Fruit fly (Drosophila melanogaster): ENCODE results near the gene Ufl1.
A peak's percentile ranks its signal among the peaks of the same experiment; 100 is the strongest.

Gene Ufl1

dm6 chr3R:7079718-7080117 is 5.5 kb upstream of the Ufl1 start:
- TF ChIP-seq noc (tag; optimal IDR thresholded peaks at IDR 0.05): no peak

DNA sequence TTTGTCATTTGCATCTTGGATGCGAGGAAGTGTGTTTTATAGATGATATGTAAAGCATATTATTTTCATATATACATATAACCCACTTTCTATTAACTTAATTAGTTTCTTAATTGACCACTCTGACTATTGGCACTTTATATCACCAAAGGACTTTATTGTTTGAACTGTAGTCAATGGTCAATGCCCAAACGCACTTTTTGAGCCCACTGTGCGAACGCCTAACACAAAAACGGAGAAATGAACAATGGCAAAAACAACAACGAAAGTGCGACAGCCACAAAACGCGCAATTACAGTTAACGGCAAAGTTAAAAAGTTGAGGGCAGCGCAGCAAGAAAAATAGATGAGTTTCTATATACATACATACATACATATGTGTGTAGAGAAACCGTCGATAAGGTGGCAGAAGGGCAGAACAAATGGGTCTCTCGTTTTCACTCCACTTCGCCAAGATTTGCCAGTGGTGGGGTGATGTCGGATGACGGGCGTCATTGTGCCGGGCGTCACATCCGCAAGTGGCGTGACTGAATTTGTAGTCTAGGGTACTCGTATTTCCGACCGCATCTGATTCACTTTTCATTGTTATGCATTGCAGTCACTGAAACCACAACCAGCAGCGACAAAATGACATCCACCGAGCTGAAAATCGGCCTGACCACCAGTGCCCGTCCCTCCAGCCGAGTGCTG is 2.2 kb upstream of the Ufl1 start:
- TF ChIP-seq noc (tag; optimal IDR thresholded peaks at IDR 0.05): no peak

DNA sequence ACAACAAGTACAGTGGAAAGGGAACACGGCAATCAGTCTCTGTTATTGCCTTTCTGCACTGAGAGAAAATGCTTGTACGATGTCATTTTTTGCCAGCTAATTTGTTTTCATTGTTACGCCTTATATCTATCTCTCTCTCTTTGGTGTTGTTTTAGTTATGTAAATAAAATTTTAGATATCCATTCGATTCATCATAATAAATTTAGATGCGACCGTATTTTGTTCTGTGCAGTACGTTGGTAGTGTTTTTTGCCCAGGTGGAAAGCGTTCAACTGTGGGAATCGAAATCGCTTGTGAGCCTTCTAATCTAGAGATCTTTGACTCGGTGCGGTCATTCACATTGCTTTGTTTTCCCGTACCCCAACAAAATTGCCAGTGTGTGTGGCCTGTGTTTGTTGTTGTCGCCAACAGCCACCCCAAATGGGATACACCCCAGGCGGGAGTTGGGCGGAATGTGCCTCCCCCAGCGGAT is 1.5 kb upstream of the Ufl1 start:
- TF ChIP-seq noc (tag; optimal IDR thresholded peaks at IDR 0.05): peak; percentile 92

DNA sequence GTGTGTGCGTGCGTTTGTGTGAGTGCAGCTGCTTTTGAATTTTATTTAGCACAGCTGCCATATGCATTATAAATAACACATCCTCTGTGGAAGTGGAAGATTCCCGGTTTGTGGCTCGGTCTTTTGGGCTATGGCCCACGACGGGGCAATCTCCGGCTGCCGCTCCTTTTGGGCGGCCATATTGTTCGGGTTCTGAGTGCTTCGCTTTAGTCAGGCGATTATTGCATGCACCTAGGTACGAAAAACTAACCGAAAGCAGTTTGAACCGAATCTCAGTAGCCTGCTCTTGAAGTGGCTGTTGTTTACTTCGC is 818 bp upstream of the Ufl1 start:
- no peak for TF ChIP-seq noc (tag; optimal IDR thresholded peaks at IDR 0.05)

DNA sequence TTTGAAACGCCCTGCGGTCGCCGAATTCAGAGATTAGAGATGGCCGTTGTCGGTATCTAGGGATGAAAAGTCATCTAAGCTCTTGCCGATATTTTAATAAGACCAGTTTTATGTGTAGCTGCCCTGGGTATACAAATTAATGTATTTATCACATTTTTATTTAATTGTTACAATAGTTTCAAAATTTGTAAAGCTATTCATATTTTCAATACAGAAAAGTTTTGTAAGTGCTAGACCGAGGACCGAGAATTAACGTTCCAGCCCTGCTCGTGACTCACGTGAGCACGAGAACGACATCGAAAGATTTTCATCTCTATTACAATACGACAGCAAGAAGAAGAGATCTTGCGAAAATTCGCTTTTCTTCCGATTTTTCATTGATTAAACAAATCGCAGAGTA is 7.2 kb downstream of the Ufl1 start, which contains the start of the genes CG1105 and CG1965:
CG1105 (minus strand) TSS at position 45 of the 400 bp plus-strand sequence.
CG1965 (plus strand) TSS at position 310 of the 400 bp plus-strand sequence.
- peak; percentile 81 for TF ChIP-seq noc (tag; optimal IDR thresholded peaks at IDR 0.05)

- no peak for TF ChIP-seq noc (tag; optimal IDR thresholded peaks at IDR 0.05)
These were observed 8.0 kb downstream of the Ufl1 start for dm6 chr3R:7066267-7066666.

DNA sequence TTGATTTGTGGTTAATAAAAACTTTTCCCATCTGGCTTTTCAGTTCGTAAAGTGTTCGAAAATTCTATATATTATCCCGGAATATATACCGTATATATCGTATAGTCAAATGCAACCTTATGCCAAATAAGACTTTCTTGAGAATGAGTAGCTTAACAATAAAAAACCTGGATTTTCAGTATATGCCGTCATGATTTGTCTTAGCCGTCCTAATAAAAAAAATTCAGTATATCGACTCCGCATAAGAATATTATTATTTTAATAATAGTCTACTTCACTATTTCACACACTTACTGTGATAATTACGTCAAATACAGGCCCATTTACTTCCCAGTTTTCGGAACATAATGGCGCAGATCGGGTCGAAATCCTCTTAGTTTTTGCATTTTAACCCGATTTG is 12.4 kb downstream of the Ufl1 start, which contains the start of gene Mst84B:
Mst84B (plus strand) TSS at position 301 of the 400 bp plus-strand sequence.
- TF ChIP-seq noc (tag; optimal IDR thresholded peaks at IDR 0.05): no peak

DNA sequence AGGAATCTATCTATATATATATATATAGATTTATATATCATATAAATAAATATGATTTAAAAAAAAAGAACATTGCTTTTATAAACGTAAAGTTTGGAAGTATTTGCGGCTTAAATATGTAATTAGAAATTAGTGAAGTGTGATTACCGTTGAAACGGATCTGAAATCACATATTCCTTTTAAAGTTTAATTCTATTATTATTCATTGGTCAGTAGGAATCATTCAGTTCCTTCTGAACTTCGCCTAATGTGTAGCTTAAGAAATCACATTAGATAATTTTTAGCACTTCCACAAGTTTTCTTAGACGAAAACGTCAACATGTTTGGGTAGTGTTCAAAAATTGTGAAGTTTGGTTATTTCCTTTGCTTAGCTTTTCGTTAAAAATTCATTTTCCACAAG is 13.8 kb downstream of the Ufl1 start, which contains the start of gene djl:
djl (plus strand) TSS at position 301 of the 400 bp plus-strand sequence.
- TF ChIP-seq noc (tag; optimal IDR thresholded peaks at IDR 0.05): no peak

dm6 chr3R:7059015-7059414 is 15.2 kb downstream of the Ufl1 start, which contains the start of gene dj:
Gene dj, plus strand, starts transcription at chr3R:7059315.
- no peak for TF ChIP-seq noc (tag; optimal IDR thresholded peaks at IDR 0.05)

DNA sequence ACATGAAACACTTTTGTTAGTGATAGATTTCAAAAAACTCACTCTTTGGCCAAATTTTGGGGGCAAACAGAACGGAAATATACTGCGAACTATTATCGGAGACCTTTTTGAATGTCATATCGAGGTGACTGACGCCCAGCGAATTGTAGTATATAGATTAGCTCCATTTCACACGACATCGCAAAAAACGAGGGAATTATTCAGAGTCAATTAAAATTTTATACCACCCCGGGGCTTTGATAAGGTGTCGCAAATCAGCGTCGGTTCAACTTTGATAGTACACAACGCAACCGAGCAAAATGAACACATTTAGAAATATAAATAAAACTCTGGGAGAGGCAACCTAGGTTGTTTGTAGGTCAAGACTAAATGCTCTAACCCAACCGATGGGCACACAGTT is 16.2 kb downstream of the Ufl1 start:
- peak; percentile 63 for TF ChIP-seq noc (tag; optimal IDR thresholded peaks at IDR 0.05)

DNA sequence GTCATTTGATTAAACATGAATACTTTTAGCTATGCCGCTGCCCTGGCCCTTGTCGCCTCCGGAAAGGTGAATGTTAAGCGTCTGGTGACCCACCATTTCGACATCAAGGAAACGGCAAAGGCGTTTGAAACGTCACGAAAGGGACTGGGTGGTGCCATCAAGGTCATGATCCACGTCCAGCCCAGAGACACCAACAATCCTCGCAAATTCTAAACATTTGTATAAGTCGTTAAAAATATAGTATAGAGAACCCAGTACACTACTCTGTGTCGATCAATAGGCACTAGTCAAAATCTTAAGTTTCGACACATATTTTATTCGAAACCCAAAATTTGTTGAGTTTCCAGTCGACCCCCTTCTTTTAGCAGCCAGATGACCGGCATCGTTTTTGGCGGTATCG is 20.0 kb downstream of the Ufl1 start, which contains the start of gene CG1979:
CG1979 (plus strand) TSS at position 301 of the 400 bp plus-strand sequence.
- no peak for TF ChIP-seq noc (tag; optimal IDR thresholded peaks at IDR 0.05)

DNA sequence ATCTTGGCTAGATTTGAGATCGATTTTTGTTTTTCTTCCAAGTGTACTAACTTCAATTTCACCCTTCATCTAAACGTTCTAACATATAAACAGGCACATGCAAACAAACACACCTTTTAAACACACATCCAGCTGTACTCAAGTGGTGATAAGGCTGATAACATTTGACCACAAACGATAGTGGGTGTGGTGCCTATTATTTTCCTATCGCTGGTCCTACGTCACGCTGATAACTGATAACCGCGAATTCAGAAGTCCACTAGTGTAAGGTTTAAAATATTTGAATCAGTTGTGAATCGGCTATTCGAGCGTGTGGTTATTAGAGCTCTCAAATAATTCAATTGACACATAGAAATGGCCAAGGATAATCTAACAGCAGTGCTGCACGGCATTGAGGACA is 22.0 kb downstream of the Ufl1 start, which contains the start of gene Sodh1:
Sodh1 (plus strand) TSS at position 94 of the 400 bp plus-strand sequence.
- TF ChIP-seq noc (tag; optimal IDR thresholded peaks at IDR 0.05): peak; percentile 54

dm6 chr3R:7044016-7044415 is 30.2 kb downstream of the Ufl1 start:
- TF ChIP-seq noc (tag; optimal IDR thresholded peaks at IDR 0.05): no peak

dm6 chr3R:7040894-7041293 is 33.4 kb downstream of the Ufl1 start:
- no peak for TF ChIP-seq noc (tag; optimal IDR thresholded peaks at IDR 0.05)

DNA sequence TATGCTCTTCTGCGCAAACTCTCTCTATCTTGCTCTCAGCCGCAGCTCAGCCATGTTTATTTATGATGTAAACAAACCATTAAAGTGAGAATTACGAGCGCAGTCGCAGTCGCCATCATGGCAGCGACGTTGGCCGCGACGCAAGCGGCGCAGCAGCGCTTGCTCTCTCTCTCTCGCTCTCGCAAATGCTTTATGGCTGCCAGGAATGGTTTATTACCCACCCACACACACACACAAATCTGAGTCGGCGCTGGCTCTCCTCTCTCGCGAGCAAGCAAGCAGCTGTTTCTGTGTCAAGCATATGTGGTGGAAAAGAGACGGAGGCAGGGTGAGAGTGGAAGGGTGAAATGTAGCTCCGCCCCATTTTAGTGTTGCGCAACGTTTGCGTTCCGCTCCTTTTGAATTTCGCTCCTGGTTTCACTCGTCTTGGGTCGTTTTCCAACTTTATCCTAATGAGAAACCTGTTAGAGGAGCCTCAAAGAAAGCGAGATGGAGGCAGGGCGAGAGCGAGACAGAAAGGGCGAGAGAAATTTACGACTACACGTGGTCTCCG is 36.9 kb downstream of the Ufl1 start:
- no peak for TF ChIP-seq noc (tag; optimal IDR thresholded peaks at IDR 0.05)

DNA sequence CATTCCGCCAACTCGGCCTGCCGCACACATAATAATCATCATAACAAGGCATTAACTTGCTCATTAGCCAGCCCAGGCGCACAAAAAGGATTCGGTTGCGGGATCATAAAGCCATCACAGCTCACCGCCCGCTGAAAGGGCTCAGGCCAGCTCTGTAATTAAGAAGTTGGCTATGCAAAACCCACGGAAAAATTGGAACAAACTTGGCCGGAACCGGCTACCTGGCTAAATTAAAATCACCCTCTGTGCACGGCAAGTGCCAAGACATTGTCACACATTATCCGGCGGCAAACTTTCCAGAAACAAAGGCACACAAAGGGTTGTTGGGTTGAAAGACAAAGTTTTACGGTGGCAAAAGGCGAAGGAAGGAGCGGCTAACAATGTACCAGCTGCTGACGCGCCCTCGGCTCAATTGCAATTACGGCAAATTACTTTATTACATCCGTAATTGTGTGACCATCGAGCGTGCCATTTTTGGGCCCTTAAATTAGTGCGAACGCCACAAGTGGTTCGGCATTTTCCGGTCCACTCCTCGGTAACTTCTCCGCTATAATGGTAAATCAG is 38.5 kb downstream of the Ufl1 start:
- TF ChIP-seq noc (tag; optimal IDR thresholded peaks at IDR 0.05): no peak

DNA sequence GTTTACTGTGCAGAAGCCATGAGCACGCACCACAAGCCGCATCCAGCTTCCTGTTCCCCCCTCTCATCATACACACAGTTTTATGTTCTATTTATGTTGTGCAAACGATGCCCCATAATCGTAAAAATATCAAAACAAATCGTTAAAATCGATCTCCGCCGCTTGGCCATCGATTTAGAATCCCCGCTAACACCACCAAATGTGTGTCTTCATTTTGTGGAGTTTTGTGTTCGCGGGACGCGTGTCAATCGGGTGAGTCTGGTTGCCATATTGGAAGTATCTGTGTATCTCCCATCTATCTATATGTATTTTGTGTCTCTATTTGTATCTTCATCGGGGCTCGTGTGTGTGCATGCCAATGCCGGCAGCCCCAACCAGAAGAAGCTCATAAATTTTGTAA is 39.8 kb downstream of the Ufl1 start:
- TF ChIP-seq noc (tag; optimal IDR thresholded peaks at IDR 0.05): no peak
